Fruit fly (Drosophila melanogaster) whole organism, embryonic: Measurements from ENCODE around the gene P58IPK.

Experiments
- ATbp ChIP-seq: fragments of 200-800 bp; sonication (Bioruptor generic); optimal IDR thresholded peaks from 2 replicates; lab custom pipeline; 2017; ENCODE audit warnings: missing biosample characterization, mild to moderate bottlenecking, missing genetic modification characterization, missing genetic modification reagents
- CG10431 ChIP-seq: fragments of 200-800 bp; sonication (Bioruptor generic); optimal IDR thresholded peaks from 3 replicates; lab custom pipeline; 2018; ENCODE audit warnings: missing biosample characterization, mild to moderate bottlenecking, missing genetic modification characterization
- CG10565 ChIP-seq: fragments of 200-800 bp; sonication (Bioruptor generic); optimal IDR thresholded peaks from 3 replicates; lab custom pipeline; 2016; ENCODE audit warnings: missing biosample characterization, mild to moderate bottlenecking, missing genetic modification characterization
- CG11398 ChIP-seq: fragments of 200-800 bp; sonication (Bioruptor generic); optimal IDR thresholded peaks from 2 replicates; lab custom pipeline; 2016; ENCODE audit warnings: missing biosample characterization, missing genetic modification characterization
- CG12104 ChIP-seq: fragments of 200-800 bp; sonication (Bioruptor generic); optimal IDR thresholded peaks from 3 replicates; lab custom pipeline; 2016; ENCODE audit warnings: missing biosample characterization, missing genetic modification characterization
- CG12942 ChIP-seq: fragments of 200-800 bp; sonication (Bioruptor generic); optimal IDR thresholded peaks from 3 replicates; lab custom pipeline; 2016; ENCODE audit warnings: missing biosample characterization, missing genetic modification characterization
- CG13287 ChIP-seq: fragments of 200-800 bp; sonication (Bioruptor generic); IDR thresholded peaks from 2 replicates; pipeline ENCODE4 v1.3.6; 2022; ENCODE audit warnings: missing biosample characterization, missing genetic modification characterization; ENCODE audit not compliant: partially characterized antibody
- CG13775 ChIP-seq: fragments of 200-800 bp; sonication (Bioruptor generic); optimal IDR thresholded peaks from 3 replicates; lab custom pipeline; 2017; ENCODE audit warnings: missing biosample characterization, mild to moderate bottlenecking, missing genetic modification characterization
- CG14860 ChIP-seq: fragments of 200-800 bp; sonication (Bioruptor generic); IDR thresholded peaks from 3 replicates; pipeline ENCODE4 v1.3.6; 2022; ENCODE audit warnings: missing biosample characterization, missing genetic modification characterization; ENCODE audit not compliant: partially characterized antibody
- CG14965 ChIP-seq: fragments of 200-800 bp; sonication (Bioruptor generic); optimal IDR thresholded peaks from 2 replicates; lab custom pipeline; 2016; ENCODE audit warnings: missing biosample characterization, missing genetic modification characterization, borderline replicate concordance
- CG1647 ChIP-seq: fragments of 200-800 bp; sonication (Bioruptor generic); optimal IDR thresholded peaks from 3 replicates; lab custom pipeline; 2016; ENCODE audit warnings: missing biosample characterization, missing genetic modification characterization
- CG18476 ChIP-seq: fragments of 200-800 bp; sonication (Bioruptor generic); optimal IDR thresholded peaks from 2 replicates; lab custom pipeline; 2016; ENCODE audit warnings: missing biosample characterization, mild to moderate bottlenecking, missing genetic modification characterization
- CG31441 ChIP-seq: fragments of 200-800 bp; sonication (Bioruptor generic); IDR thresholded peaks from 2 replicates; pipeline ENCODE4 v1.3.6; 2022; ENCODE audit warnings: missing biosample characterization, missing genetic modification characterization
- CG32532 ChIP-seq: fragments of 200-800 bp; sonication (Bioruptor generic); IDR thresholded peaks from 2 replicates; pipeline ENCODE4 v1.3.6; 2022; ENCODE audit warnings: missing biosample characterization, missing genetic modification characterization
- CG3995 ChIP-seq: fragments of 200-800 bp; sonication (Bioruptor generic); optimal IDR thresholded peaks from 3 replicates; lab custom pipeline; 2016; ENCODE audit warnings: missing biosample characterization, missing genetic modification characterization
- CG7839 ChIP-seq: fragments of 200-800 bp; sonication (Bioruptor generic); optimal IDR thresholded peaks from 3 replicates; lab custom pipeline; 2018; ENCODE audit warnings: missing biosample characterization, mild to moderate bottlenecking, missing genetic modification characterization, moderate library complexity
- CG8089 ChIP-seq: fragments of 200-800 bp; sonication (Bioruptor generic); optimal IDR thresholded peaks from 3 replicates; lab custom pipeline; 2016; ENCODE audit warnings: missing biosample characterization, missing genetic modification characterization
- CG8944 ChIP-seq: fragments of 200-800 bp; sonication (Bioruptor generic); optimal IDR thresholded peaks from 3 replicates; lab custom pipeline; 2016; ENCODE audit warnings: missing biosample characterization, missing genetic modification characterization
- CG9876 ChIP-seq: fragments of 200-800 bp; sonication (Bioruptor generic); optimal IDR thresholded peaks from 2 replicates; lab custom pipeline; 2016; ENCODE audit warnings: missing biosample characterization, missing genetic modification characterization
- CHES-1-like ChIP-seq: fragments of 200-800 bp; sonication (Bioruptor generic); optimal IDR thresholded peaks from 2 replicates; lab custom pipeline; 2016; ENCODE audit warnings: missing biosample characterization, missing genetic modification characterization
- Dad ChIP-seq: fragments of 200-800 bp; sonication (Bioruptor generic); optimal IDR thresholded peaks from 3 replicates; lab custom pipeline; 2016; ENCODE audit warnings: missing biosample characterization, missing genetic modification characterization
- Dp ChIP-seq: fragments of 200-800 bp; sonication (Bioruptor generic); optimal IDR thresholded peaks from 2 replicates; lab custom pipeline; 2018; ENCODE audit warnings: missing biosample characterization, mild to moderate bottlenecking, missing genetic modification characterization, moderate library complexity
- H15 ChIP-seq: fragments of 200-800 bp; sonication (Bioruptor generic); IDR thresholded peaks from 3 replicates; pipeline ENCODE4 v1.3.6; 2022; ENCODE audit warnings: missing biosample characterization, missing genetic modification characterization
- HmgZ ChIP-seq: fragments of 200-800 bp; sonication (Bioruptor generic); optimal IDR thresholded peaks from 2 replicates; lab custom pipeline; 2018; ENCODE audit warnings: missing biosample characterization, mild to moderate bottlenecking, missing genetic modification characterization
- MESR4 ChIP-seq: fragments of 200-800 bp; sonication (Bioruptor generic); optimal IDR thresholded peaks from 2 replicates; lab custom pipeline; 2018; ENCODE audit warnings: missing biosample characterization, mild to moderate bottlenecking, missing genetic modification characterization, moderate library complexity
- Neu2 ChIP-seq: fragments of 200-800 bp; sonication (Bioruptor generic); optimal IDR thresholded peaks from 3 replicates; lab custom pipeline; 2016; ENCODE audit warnings: missing biosample characterization, missing genetic modification characterization, borderline replicate concordance
- Opbp ChIP-seq: fragments of 200-800 bp; sonication (Bioruptor generic); IDR thresholded peaks from 3 replicates; pipeline ENCODE4 v1.3.6; 2022; ENCODE audit warnings: missing biosample characterization, missing genetic modification characterization; ENCODE audit not compliant: partially characterized antibody
- Taf1 ChIP-seq: fragments of 200-800 bp; sonication (Bioruptor generic); IDR thresholded peaks from 2 replicates; pipeline ENCODE4 v1.3.6; 2022; ENCODE audit warnings: missing biosample characterization, missing genetic modification characterization
- ab ChIP-seq: fragments of 200-800 bp; sonication (Bioruptor generic); optimal IDR thresholded peaks from 2 replicates; lab custom pipeline; 2016; ENCODE audit warnings: missing biosample characterization, missing genetic modification characterization
- al ChIP-seq: fragments of 200-800 bp; sonication (Bioruptor generic); IDR thresholded peaks from 2 replicates; pipeline ENCODE4 v1.3.6; 2022; ENCODE audit warnings: missing biosample characterization, missing genetic modification characterization
- ase ChIP-seq: fragments of 200-800 bp; sonication (Bioruptor generic); IDR thresholded peaks from 3 replicates; pipeline ENCODE4 v1.3.6; 2022; ENCODE audit warnings: missing biosample characterization, missing genetic modification characterization
- ato ChIP-seq: fragments of 200-800 bp; sonication (Bioruptor generic); IDR thresholded peaks from 2 replicates; pipeline ENCODE4 v1.3.6; 2022; ENCODE audit warnings: missing biosample characterization, missing genetic modification characterization; ENCODE audit not compliant: partially characterized antibody
- bcd ChIP-seq: fragments of 200-800 bp; sonication (Bioruptor generic); optimal IDR thresholded peaks from 2 replicates; lab custom pipeline; 2017; ENCODE audit warnings: missing biosample characterization, mild to moderate bottlenecking, missing genetic modification characterization
- bsh ChIP-seq, 2 experiments: fragments of 200-800 bp; sonication (Bioruptor generic); optimal IDR thresholded peaks; 2 replicates each; lab custom pipeline; 2017 to 2018; ENCODE audit warnings: mild to moderate bottlenecking in 2 of 2, missing biosample characterization in 2 of 2, missing genetic modification characterization in 2 of 2, moderate library complexity in 1 of 2
- cad ChIP-seq: fragments of >200 bp; optimal IDR thresholded peaks from 2 replicates; lab custom pipeline; 2017; ENCODE audit warnings: missing biosample characterization, missing genetic modification characterization
- dmrt11E ChIP-seq: fragments of 200-800 bp; sonication (Bioruptor generic); optimal IDR thresholded peaks from 3 replicates; lab custom pipeline; 2018; ENCODE audit warnings: missing biosample characterization, mild to moderate bottlenecking, missing genetic modification characterization, moderate library complexity
- grn ChIP-seq: fragments of 200-800 bp; sonication (Bioruptor generic); optimal IDR thresholded peaks from 3 replicates; lab custom pipeline; 2017; ENCODE audit warnings: missing biosample characterization, missing genetic modification characterization
- her ChIP-seq: fragments of 200-800 bp; sonication (Bioruptor generic); optimal IDR thresholded peaks from 2 replicates; lab custom pipeline; 2016; ENCODE audit warnings: missing biosample characterization, missing genetic modification characterization
- knrl ChIP-seq: fragments of 200-800 bp; sonication (Bioruptor generic); IDR thresholded peaks from 3 replicates; pipeline ENCODE4 v1.3.6; 2022; ENCODE audit warnings: missing biosample characterization, missing genetic modification characterization; ENCODE audit not compliant: partially characterized antibody
- lov ChIP-seq, 2 experiments: fragments of 200-800 bp in 1 of 2; fragments of >200 bp in 1 of 2; sonication (Bioruptor generic) in 1 of 2; IDR thresholded peaks in 1 of 2; optimal IDR thresholded peaks in 1 of 2; 2 replicates in 1 of 2; 3 replicates in 1 of 2; pipeline versions ENCODE4 v1.3.6 to Lab custom; 2017 to 2022; ENCODE audit warnings: missing biosample characterization in 1 of 2, missing genetic modification characterization in 1 of 2
- nom ChIP-seq: fragments of 200-800 bp; sonication (Bioruptor generic); optimal IDR thresholded peaks from 2 replicates; lab custom pipeline; 2017; ENCODE audit warnings: missing biosample characterization, missing genetic modification characterization, mild to moderate bottlenecking, moderate library complexity, missing genetic modification reagents
- otp ChIP-seq: fragments of 200-800 bp; sonication (Bioruptor generic); IDR thresholded peaks from 3 replicates; pipeline ENCODE4, ENCODE4 v1.3.6; 2022; ENCODE audit warnings: missing biosample characterization, missing genetic modification characterization
- pum ChIP-seq: fragments of 200-800 bp; sonication (Bioruptor generic); optimal IDR thresholded peaks from 2 replicates; lab custom pipeline; 2016; ENCODE audit warnings: missing biosample characterization, missing genetic modification characterization
- repo ChIP-seq: fragments of 200-800 bp; sonication (Bioruptor generic); optimal IDR thresholded peaks from 2 replicates; lab custom pipeline; 2016; ENCODE audit warnings: missing biosample characterization, missing genetic modification characterization
- rib ChIP-seq: fragments of 200-800 bp; sonication (Bioruptor generic); IDR thresholded peaks from 2 replicates; pipeline ENCODE4 v1.3.6; 2022; ENCODE audit warnings: missing biosample characterization, missing genetic modification characterization
- slou ChIP-seq: fragments of 200-800 bp; sonication (Bioruptor generic); optimal IDR thresholded peaks from 3 replicates; lab custom pipeline; 2016; ENCODE audit warnings: missing biosample characterization, missing genetic modification characterization
- sug ChIP-seq: fragments of 200-800 bp; optimal IDR thresholded peaks from 2 replicates; lab custom pipeline; 2019; ENCODE audit warnings: missing biosample characterization, mild to moderate bottlenecking, missing genetic modification characterization, moderate library complexity
- z ChIP-seq: fragments of 200-800 bp; sonication (Bioruptor generic); IDR thresholded peaks from 3 replicates; pipeline ENCODE4 v1.3.6; 2022; ENCODE audit warnings: missing biosample characterization, missing genetic modification characterization

P58IPK gene

DNA sequence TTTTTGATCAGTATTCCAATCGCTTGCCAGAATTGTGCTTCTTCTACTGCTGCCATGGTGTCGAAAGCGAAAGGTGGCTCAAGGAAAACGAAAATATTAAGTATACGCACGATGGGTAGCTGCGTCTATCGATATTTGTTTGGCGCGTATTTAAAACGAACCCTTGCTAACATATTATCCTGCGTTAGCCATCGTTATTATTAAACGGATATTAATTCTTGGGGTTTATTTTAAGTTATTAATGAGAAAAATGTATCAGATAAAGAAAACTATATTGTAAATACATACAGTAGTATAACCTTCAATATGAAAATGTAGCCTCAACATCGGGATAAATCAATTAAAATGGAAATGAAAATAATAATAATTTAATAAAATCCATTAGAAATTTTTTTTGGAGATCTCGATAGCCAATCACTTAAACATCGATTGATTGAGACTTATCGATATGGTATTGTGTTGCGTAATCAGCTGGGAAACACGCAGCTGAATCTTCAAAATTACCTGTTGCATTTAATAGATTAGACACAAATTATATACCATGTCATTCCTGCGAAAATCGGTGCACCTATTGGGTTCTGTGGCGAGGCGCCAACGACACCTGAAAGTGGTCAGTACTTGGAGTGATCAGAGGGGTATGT is 31.3 kb upstream of the P58IPK start, which contains the start of the genes CG9386 and BckdhA (continued):
- peak; percentile 53 for TF ChIP-seq CG12104 (GFP tag; lab: Kevin White, UChicago)
- peak; percentile 34 for TF ChIP-seq CG18476 (GFP tag; lab: Kevin White, UChicago)
- TF ChIP-seq CG9876 (GFP tag; lab: Kevin White, UChicago), result peak; percentile 26
- peak; percentile 62 for TF ChIP-seq CG32532
- peak; percentile 63; the same call in 2 of the 3 replicates for TF ChIP-seq CG14860 (GFP tag; lab: Robert Waterston, UW)
- TF ChIP-seq bsh (GFP tag; optimal IDR thresholded peaks at IDR 0.05; lab: Kevin White, UChicago), result peak in 1 of 2 experiments; percentile 15
- TF ChIP-seq Opbp (GFP tag; lab: Robert Waterston, UW), result 0 out of 3 replicates have a peak, but pooled peaks have one; percentile 5
- peak; percentile 0 for TF ChIP-seq dmrt11E
- TF ChIP-seq her (GFP tag; lab: Kevin White, UChicago), result peak; percentile 25
- TF ChIP-seq Neu2 (GFP tag; lab: Kevin White, UChicago), result no peak
- peak; percentile 60 for TF ChIP-seq sug (tag; lab: Kevin White, UChicago)
- peak; percentile 68 for TF ChIP-seq MESR4 (GFP tag; lab: Kevin White, UChicago)
- TF ChIP-seq H15, result no peak
- TF ChIP-seq CG10565, result no peak
- TF ChIP-seq CG13287, result peak; percentile 77
- TF ChIP-seq cad, result no peak
- TF ChIP-seq CG1647 (GFP tag; lab: Kevin White, UChicago), result peak; percentile 55
- no peak for TF ChIP-seq lov (optimal IDR thresholded peaks at IDR 0.05; lab: Kevin White, UChicago)
- no peak for TF ChIP-seq lov (GFP tag; IDR thresholded peaks at IDR 0.05; lab: Robert Waterston, UW)
- TF ChIP-seq CG13775 (GFP tag; lab: Kevin White, UChicago), result peak; percentile 55
- peak; percentile 20 for TF ChIP-seq Dad (GFP tag; lab: Kevin White, UChicago)
- TF ChIP-seq CG12942 (GFP tag; lab: Kevin White, UChicago), result peak; percentile 65
- no peak for TF ChIP-seq ab (GFP tag; lab: Kevin White, UChicago)
- TF ChIP-seq CG31441, result peak; percentile 52; the same call in 1 of the 2 replicates
- TF ChIP-seq nom, result no peak
- TF ChIP-seq Taf1 (GFP tag; lab: Robert Waterston, UW), result 0 out of 2 replicates have a peak, but pooled peaks have one; percentile 24
- peak; percentile 21 for TF ChIP-seq HmgZ (tag; lab: Kevin White, UChicago)
- TF ChIP-seq pum (GFP tag; lab: Kevin White, UChicago), result peak; percentile 34
- peak; percentile 46; the same call in 1 of the 3 replicates for TF ChIP-seq ase (GFP tag; lab: Robert Waterston, UW)
- TF ChIP-seq Dp, result peak; percentile 77
- TF ChIP-seq z, result no peak
- peak; percentile 59 for TF ChIP-seq CG7839 (tag; lab: Kevin White, UChicago)
- 0 out of 3 replicates have a peak, but pooled peaks have one; percentile 25 for TF ChIP-seq otp (GFP tag; lab: Robert Waterston, UW)
- TF ChIP-seq repo (GFP tag; lab: Kevin White, UChicago), result no peak
- peak; percentile 57 for TF ChIP-seq grn (GFP tag; lab: Kevin White, UChicago)
- peak; percentile 29; the same call in 1 of the 2 replicates for TF ChIP-seq al
- no peak for TF ChIP-seq CG14965 (GFP tag; lab: Kevin White, UChicago)
- peak; percentile 89 for TF ChIP-seq CG3995 (GFP tag; lab: Kevin White, UChicago)
- TF ChIP-seq ato (GFP tag; lab: Robert Waterston, UW), result peak; percentile 56; the same call in 1 of the 2 replicates
- TF ChIP-seq rib (GFP tag; lab: Robert Waterston, UW), result no peak
- no peak for TF ChIP-seq CG10431
- peak; percentile 55 for TF ChIP-seq CG8944 (GFP tag; lab: Kevin White, UChicago)
- TF ChIP-seq ATbp (GFP tag; lab: Kevin White, UChicago), result no peak
- TF ChIP-seq knrl (GFP tag; lab: Robert Waterston, UW), result peak; percentile 69
- no peak for TF ChIP-seq slou (GFP tag; lab: Kevin White, UChicago)
- TF ChIP-seq CHES-1-like (GFP tag; lab: Kevin White, UChicago), result peak; percentile 61
- TF ChIP-seq CG8089 (GFP tag; lab: Kevin White, UChicago), result peak; percentile 28
- no peak for TF ChIP-seq CG11398
- TF ChIP-seq bcd (GFP tag; lab: Kevin White, UChicago), result peak; percentile 21
